Fruit fly (Drosophila melanogaster): ENCODE results near the gene CG6125.

DNA sequence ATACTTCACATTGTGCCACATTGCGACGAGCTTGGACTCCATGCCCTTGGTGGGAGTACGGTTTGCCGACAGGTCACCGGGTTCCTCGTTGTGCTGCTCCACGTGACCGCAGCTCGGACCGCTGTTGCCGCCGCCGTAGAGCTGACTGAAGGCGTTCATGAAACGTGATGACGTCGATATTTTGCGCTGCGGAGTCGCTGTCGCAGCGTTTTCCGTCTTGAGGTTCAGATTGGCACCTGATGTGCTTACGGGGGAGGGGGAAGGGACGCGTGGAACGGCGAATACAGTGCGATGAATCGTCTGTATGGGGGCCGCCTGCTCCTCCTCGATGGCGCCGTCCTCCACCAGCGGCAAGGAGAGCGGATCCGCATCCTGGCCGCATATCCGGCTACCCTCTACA, 50.7 kb downstream of the CG6125 start:
- TF ChIP-seq Myc (optimal IDR thresholded peaks at IDR 0.05) (no peak), fru (GFP tag; optimal IDR thresholded peaks at IDR 0.05) (no peak), rgr (GFP tag; optimal IDR thresholded peaks at IDR 0.05) (no peak)

Data from whole organism, wandering third instar larva.